Fruit fly (Drosophila melanogaster) whole organism, prepupa: ENCODE measurements around the gene acj6.

Experiments
- CG10631 ChIP-seq: fragments of 200-800 bp; sonication (Bioruptor generic); optimal IDR thresholded peaks from 2 replicates; lab custom pipeline; 2016; ENCODE audit warnings: missing biosample characterization, missing genetic modification characterization
- CG10669 ChIP-seq: fragments of 200-800 bp; sonication (Bioruptor generic); optimal IDR thresholded peaks from 3 replicates; lab custom pipeline; 2018; ENCODE audit warnings: missing biosample characterization, mild to moderate bottlenecking, missing genetic modification characterization, moderate library complexity
- CG11294 ChIP-seq: fragments of 200-800 bp; sonication (Bioruptor generic); IDR thresholded peaks from 2 replicates; pipeline ENCODE4 v1.3.6; 2022; ENCODE audit warnings: missing biosample characterization, missing genetic modification characterization
- CG11902 ChIP-seq: fragments of 200-800 bp; sonication (Bioruptor generic); optimal IDR thresholded peaks from 3 replicates; lab custom pipeline; 2016; ENCODE audit warnings: missing biosample characterization, missing genetic modification characterization
- CG15336 ChIP-seq: fragments of 200-800 bp; sonication (Bioruptor generic); IDR thresholded peaks from 2 replicates; pipeline ENCODE4 v1.3.6; 2022; ENCODE audit warnings: missing biosample characterization, missing genetic modification characterization
- CG3032 ChIP-seq: fragments of 200-800 bp; optimal IDR thresholded peaks from 2 replicates; lab custom pipeline; 2019; ENCODE audit warnings: missing biosample characterization, mild to moderate bottlenecking, missing genetic modification characterization, moderate library complexity
- CG31627 ChIP-seq: fragments of 200-800 bp; sonication (Bioruptor generic); optimal IDR thresholded peaks from 3 replicates; lab custom pipeline; 2016; ENCODE audit warnings: missing biosample characterization, missing genetic modification characterization
- CG32006 ChIP-seq: fragments of 200-800 bp; sonication (Bioruptor generic); optimal IDR thresholded peaks from 3 replicates; lab custom pipeline; 2017; ENCODE audit warnings: missing biosample characterization, mild to moderate bottlenecking, missing genetic modification characterization
- CG34406 ChIP-seq: fragments of 200-800 bp; sonication (Bioruptor generic); optimal IDR thresholded peaks from 3 replicates; lab custom pipeline; 2016; ENCODE audit warnings: missing biosample characterization, missing genetic modification characterization
- CG3919 ChIP-seq: fragments of 200-800 bp; sonication (Bioruptor generic); optimal IDR thresholded peaks from 3 replicates; lab custom pipeline; 2016; ENCODE audit warnings: missing biosample characterization, missing genetic modification characterization
- CG6163 ChIP-seq: fragments of 200-800 bp; sonication (Bioruptor generic); IDR thresholded peaks from 3 replicates; pipeline ENCODE4 v1.3.6; 2022; ENCODE audit warnings: missing biosample characterization, missing genetic modification characterization
- CG6276 ChIP-seq: fragments of 200-800 bp; sonication (Bioruptor generic); optimal IDR thresholded peaks from 2 replicates; lab custom pipeline; 2017; ENCODE audit warnings: missing biosample characterization, mild to moderate bottlenecking, missing genetic modification characterization
- CG6792 ChIP-seq: fragments of 200-800 bp; sonication (Bioruptor generic); optimal IDR thresholded peaks from 3 replicates; lab custom pipeline; 2016; ENCODE audit warnings: missing biosample characterization, missing genetic modification characterization
- CG6808 ChIP-seq: fragments of 200-800 bp; sonication (Bioruptor generic); optimal IDR thresholded peaks from 3 replicates; lab custom pipeline; 2017; ENCODE audit warnings: missing biosample characterization, missing genetic modification characterization, mild to moderate bottlenecking, moderate library complexity, missing genetic modification reagents
- CG7368 ChIP-seq: fragments of 200-800 bp; sonication (Bioruptor generic); optimal IDR thresholded peaks from 3 replicates; lab custom pipeline; 2016; ENCODE audit warnings: missing biosample characterization, missing genetic modification characterization
- CG8119 ChIP-seq: fragments of 200-800 bp; sonication (Bioruptor generic); IDR thresholded peaks from 3 replicates; pipeline ENCODE4 v1.3.6; 2022; ENCODE audit warnings: missing biosample characterization, missing genetic modification characterization
- CG8632 ChIP-seq: fragments of 200-800 bp; sonication (Bioruptor generic); optimal IDR thresholded peaks from 3 replicates; lab custom pipeline; 2016; ENCODE audit warnings: missing biosample characterization, missing genetic modification characterization
- CG9139 ChIP-seq: fragments of 200-800 bp; sonication (Bioruptor generic); optimal IDR thresholded peaks from 3 replicates; lab custom pipeline; 2017; ENCODE audit warnings: missing biosample characterization, mild to moderate bottlenecking, missing genetic modification characterization
- Eip75B ChIP-seq: fragments of 200-800 bp; sonication (Bioruptor generic); optimal IDR thresholded peaks from 3 replicates; lab custom pipeline; 2016; ENCODE audit warnings: missing biosample characterization, missing genetic modification characterization
- Eip78C ChIP-seq: fragments of 200-800 bp; sonication (Bioruptor generic); peaks from one replicate; lab custom pipeline; 2016; ENCODE audit warnings: missing biosample characterization, missing genetic modification characterization
- Eip93F ChIP-seq: fragments of 200-800 bp; sonication (Bioruptor generic); optimal IDR thresholded peaks from 2 replicates; lab custom pipeline; 2016; ENCODE audit warnings: missing biosample characterization, mild to moderate bottlenecking, missing genetic modification characterization
- Ets21C ChIP-seq: fragments of 200-800 bp; sonication (Bioruptor generic); optimal IDR thresholded peaks from 3 replicates; lab custom pipeline; 2016; ENCODE audit warnings: missing biosample characterization, missing genetic modification characterization
- Ets96B ChIP-seq: fragments of 200-800 bp; optimal IDR thresholded peaks from 2 replicates; lab custom pipeline; 2019; ENCODE audit warnings: missing biosample characterization, mild to moderate bottlenecking, missing genetic modification characterization, moderate library complexity
- Hr38 ChIP-seq: sonication (Bioruptor generic); optimal IDR thresholded peaks from 2 replicates; lab custom pipeline; 2016; ENCODE audit warnings: missing biosample characterization, missing genetic modification characterization
- Hr39 ChIP-seq: fragments of 200-800 bp; sonication (Bioruptor generic); optimal IDR thresholded peaks from 2 replicates; lab custom pipeline; 2016; ENCODE audit warnings: missing biosample characterization, missing genetic modification characterization
- Hr4 ChIP-seq: fragments of 200-800 bp; sonication (Bioruptor generic); optimal IDR thresholded peaks from 3 replicates; lab custom pipeline; 2016; ENCODE audit warnings: missing biosample characterization, missing genetic modification characterization
- Lpt ChIP-seq: fragments of 200-800 bp; sonication (Bioruptor generic); optimal IDR thresholded peaks from 3 replicates; lab custom pipeline; 2016; ENCODE audit warnings: missing biosample characterization, missing genetic modification characterization
- OdsH ChIP-seq: fragments of 200-800 bp; sonication (Bioruptor generic); optimal IDR thresholded peaks from 3 replicates; lab custom pipeline; 2016; ENCODE audit warnings: missing biosample characterization, missing genetic modification characterization
- Smox ChIP-seq: fragments of 200-800 bp; sonication (Bioruptor generic); optimal IDR thresholded peaks from 3 replicates; lab custom pipeline; 2016; ENCODE audit warnings: missing biosample characterization, missing genetic modification characterization
- Sox14 ChIP-seq: fragments of 200-800 bp; sonication (Bioruptor generic); optimal IDR thresholded peaks from 3 replicates; lab custom pipeline; 2016; ENCODE audit warnings: missing biosample characterization, missing genetic modification characterization
- Sox15 ChIP-seq: fragments of 200-800 bp; sonication (Bioruptor generic); optimal IDR thresholded peaks from 3 replicates; lab custom pipeline; 2016; ENCODE audit warnings: missing biosample characterization, missing genetic modification characterization
- achi ChIP-seq: fragments of 200-800 bp; sonication (Bioruptor generic); optimal IDR thresholded peaks from 3 replicates; lab custom pipeline; 2016; ENCODE audit warnings: missing biosample characterization, missing genetic modification characterization
- acj6 ChIP-seq: fragments of 200-800 bp; sonication (Bioruptor generic); optimal IDR thresholded peaks from 3 replicates; lab custom pipeline; 2016; ENCODE audit warnings: missing biosample characterization, missing genetic modification characterization
- cyc ChIP-seq: fragments of 200-800 bp; sonication (Bioruptor generic); optimal IDR thresholded peaks from 3 replicates; lab custom pipeline; 2016; ENCODE audit warnings: missing biosample characterization, missing genetic modification characterization
- dac ChIP-seq: fragments of 200-800 bp; sonication (Bioruptor generic); optimal IDR thresholded peaks from 2 replicates; lab custom pipeline; 2017; ENCODE audit warnings: missing biosample characterization, mild to moderate bottlenecking, missing genetic modification characterization
- dsx ChIP-seq: fragments of 200-800 bp; optimal IDR thresholded peaks from 3 replicates; lab custom pipeline; 2019; ENCODE audit warnings: missing biosample characterization, mild to moderate bottlenecking, missing genetic modification characterization, moderate library complexity; ENCODE audit not compliant: poor library complexity, severe bottlenecking
- fd59A ChIP-seq: fragments of 200-800 bp; sonication (Bioruptor generic); optimal IDR thresholded peaks from 2 replicates; lab custom pipeline; 2017; ENCODE audit warnings: missing biosample characterization, mild to moderate bottlenecking, missing genetic modification characterization, missing genetic modification reagents
- fkh ChIP-seq: fragments of 200-800 bp; sonication (Bioruptor generic); optimal IDR thresholded peaks from 3 replicates; lab custom pipeline; 2017; ENCODE audit warnings: missing biosample characterization, mild to moderate bottlenecking, missing genetic modification characterization, moderate library complexity
- lz ChIP-seq: fragments of 200-800 bp; sonication (Bioruptor generic); optimal IDR thresholded peaks from 3 replicates; lab custom pipeline; 2016; ENCODE audit warnings: missing biosample characterization, missing genetic modification characterization
- pdm3 ChIP-seq: fragments of 200-800 bp; sonication (Bioruptor generic); optimal IDR thresholded peaks from 3 replicates; lab custom pipeline; 2016; ENCODE audit warnings: missing biosample characterization, missing genetic modification characterization
- spab ChIP-seq: fragments of 200-800 bp; sonication (Bioruptor generic); optimal IDR thresholded peaks from 2 replicates; lab custom pipeline; 2017; ENCODE audit warnings: missing biosample characterization, mild to moderate bottlenecking, missing genetic modification characterization, missing genetic modification reagents
- ss ChIP-seq, 2 experiments: fragments of 200-800 bp; sonication (Bioruptor generic); optimal IDR thresholded peaks; 2 replicates in 1 of 2; 3 replicates in 1 of 2; lab custom pipeline; 2017 to 2018; ENCODE audit warnings: mild to moderate bottlenecking in 2 of 2, missing biosample characterization in 2 of 2, missing genetic modification characterization in 2 of 2, moderate library complexity in 1 of 2
- svp ChIP-seq: fragments of 200-800 bp; sonication (Bioruptor generic); peaks from one replicate; lab custom pipeline; 2016; ENCODE audit warnings: missing biosample characterization, missing genetic modification characterization
- vri ChIP-seq: fragments of 200-800 bp; sonication (Bioruptor generic); optimal IDR thresholded peaks from 3 replicates; lab custom pipeline; 2016; ENCODE audit warnings: missing biosample characterization, mild to moderate bottlenecking, missing genetic modification characterization

Gene acj6

DNA sequence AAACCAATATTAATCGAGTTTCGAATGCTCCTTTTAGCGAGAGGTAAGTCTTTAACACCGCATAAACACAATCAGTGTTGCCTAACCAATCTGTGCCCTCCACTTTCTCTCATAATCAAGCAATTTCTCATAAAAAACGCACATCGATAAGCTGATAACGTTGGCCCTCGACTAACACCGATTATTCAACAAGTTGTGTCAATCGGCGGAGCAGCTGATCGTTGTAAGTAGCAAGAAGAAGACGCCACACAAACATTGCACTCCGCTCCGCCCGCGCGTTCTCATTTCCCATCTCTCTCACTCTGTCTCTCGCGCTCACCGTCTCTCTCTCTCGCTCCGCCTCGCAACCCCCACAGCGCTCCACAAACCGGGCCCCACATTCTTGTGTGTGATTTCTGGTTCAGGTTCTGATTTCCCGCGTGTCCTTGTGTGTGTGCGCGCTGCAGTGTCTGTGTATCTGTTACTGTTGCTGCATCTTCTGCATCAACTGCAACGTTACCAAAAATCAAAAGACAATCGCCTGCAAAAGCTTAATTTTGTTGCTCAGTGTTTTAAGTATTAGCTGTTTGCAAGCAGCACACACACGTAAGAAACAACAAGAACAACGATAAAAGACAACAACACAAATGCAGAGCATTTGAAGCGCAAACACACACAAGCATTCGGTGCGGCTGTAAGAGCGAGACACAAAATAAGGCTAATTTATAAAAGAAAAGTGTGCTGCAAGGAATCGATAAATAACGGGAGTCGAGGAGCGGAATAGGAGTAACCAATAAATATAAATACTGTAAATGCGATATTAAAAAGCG, 45.6 kb downstream of the acj6 start, which contains the start of the genes CG9114 and HDAC6 (continued):
- TF ChIP-seq Smox (GFP tag; lab: Kevin White, UChicago) (no peak), vri (no peak), CG32006 (GFP tag; lab: Kevin White, UChicago) (no peak)

DNA sequence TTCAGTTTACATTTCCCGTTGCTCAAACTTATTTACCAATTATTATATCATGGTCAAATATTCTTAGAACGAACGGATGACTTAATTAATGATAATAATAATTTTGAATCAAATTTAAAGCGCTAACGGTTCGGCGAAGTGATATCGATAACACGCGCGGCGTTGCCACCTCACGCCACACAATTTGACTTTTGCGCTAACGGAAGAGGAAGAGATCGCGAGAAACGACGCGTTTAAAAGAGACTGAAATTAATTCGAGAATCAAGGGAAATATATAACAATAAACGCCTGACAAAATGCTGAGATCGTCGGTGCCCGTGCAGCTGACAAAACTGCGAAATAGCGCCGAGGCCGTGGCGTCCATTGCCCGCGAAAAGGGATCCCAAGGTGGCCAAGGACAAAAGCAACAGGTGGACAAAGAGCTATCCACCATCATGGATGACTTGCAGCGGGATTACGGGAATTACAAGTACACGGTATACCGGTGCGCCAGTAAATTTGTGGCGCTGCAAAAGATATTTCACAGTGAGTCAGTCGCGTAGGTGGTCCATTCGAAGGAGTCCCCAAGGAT, 50.6 kb downstream of the acj6 start, which contains the start of gene dah:
TSS of gene dah (plus strand) at position 195 of the 571 bp plus-strand sequence.
- TF ChIP-seq Hr39 = no peak
- TF ChIP-seq Eip78C (GFP tag; lab: Kevin White, UChicago) = peak; percentile 29
- no peak for TF ChIP-seq CG8632

DNA sequence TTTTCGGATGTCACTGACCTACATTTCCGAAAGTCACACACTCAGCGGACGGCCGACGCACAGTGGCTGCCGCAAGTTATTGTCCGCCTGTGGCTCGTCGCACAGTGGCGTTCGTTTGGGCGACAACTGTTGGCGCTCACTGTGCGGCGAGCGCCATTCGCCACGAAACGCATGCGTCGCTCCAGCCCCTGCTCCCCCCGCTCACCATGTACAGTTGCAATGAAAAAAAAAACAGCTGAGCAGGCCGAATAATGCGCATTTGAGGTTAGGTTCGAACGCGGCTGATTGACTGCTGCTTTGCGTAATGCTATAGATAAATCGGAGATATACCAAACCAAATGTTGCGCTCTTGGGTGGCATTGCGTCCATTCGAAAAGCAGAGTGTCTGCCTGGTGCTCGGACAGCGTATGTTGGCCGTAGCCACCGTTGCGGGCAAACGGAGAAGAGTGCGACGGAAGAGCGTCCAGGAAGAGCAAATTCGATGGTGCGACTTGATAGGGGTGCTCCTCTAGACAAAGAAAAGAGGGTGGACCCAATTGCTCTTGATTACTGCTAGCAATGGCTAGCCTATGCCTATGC, 55.5 kb downstream of the acj6 start:
- TF ChIP-seq achi (GFP tag; lab: Kevin White, UChicago) (peak; percentile 62), pdm3 (GFP tag; lab: Kevin White, UChicago) (peak; percentile 85), spab (GFP tag; lab: Kevin White, UChicago) (peak; percentile 54), CG3032 (tag; lab: Kevin White, UChicago) (peak; percentile 61), Sox14 (GFP tag; lab: Kevin White, UChicago) (peak; percentile 87), CG32006 (GFP tag; lab: Kevin White, UChicago) (peak; percentile 76), Eip78C (GFP tag; lab: Kevin White, UChicago) (peak; percentile 84), OdsH (peak; percentile 75), CG31627 (GFP tag; lab: Kevin White, UChicago) (peak; percentile 84), Hr38 (GFP tag; lab: Kevin White, UChicago) (no peak), lz (GFP tag; lab: Kevin White, UChicago) (peak; percentile 84), CG10669 (GFP tag; lab: Kevin White, UChicago) (peak; percentile 65), Smox (GFP tag; lab: Kevin White, UChicago) (peak; percentile 76), ss (GFP tag; optimal IDR thresholded peaks at IDR 0.05; lab: Kevin White, UChicago) (peak; percentile 64 to 70), fkh (no peak), dac (peak; percentile 77), CG10631 (peak; percentile 58), svp (GFP tag; lab: Kevin White, UChicago) (peak; percentile 96), Hr39 (peak; percentile 85), Sox15 (GFP tag; lab: Kevin White, UChicago) (peak; percentile 69), acj6 (GFP tag; lab: Kevin White, UChicago) (no peak), CG34406 (GFP tag; lab: Kevin White, UChicago) (peak; percentile 62), CG6808 (GFP tag; lab: Kevin White, UChicago) (peak; percentile 65), CG8119 (GFP tag; lab: Robert Waterston, UW) (peak; percentile 62), Ets21C (GFP tag; lab: Kevin White, UChicago) (peak; percentile 80), Eip93F (GFP tag; lab: Kevin White, UChicago) (peak; percentile 68), Eip75B (GFP tag; lab: Kevin White, UChicago) (peak; percentile 93), vri (peak; percentile 92), Hr4 (GFP tag; lab: Kevin White, UChicago) (peak; percentile 75), CG6163 (GFP tag; lab: Robert Waterston, UW) (peak; percentile 92), cyc (GFP tag; lab: Kevin White, UChicago) (peak; percentile 87), CG9139 (GFP tag; lab: Kevin White, UChicago) (peak; percentile 7), dsx (GFP tag; lab: Kevin White, UChicago) (peak; percentile 35), CG15336 (GFP tag; lab: Robert Waterston, UW) (peak; percentile 78), CG6276 (peak; percentile 27), CG11902 (GFP tag; lab: Kevin White, UChicago) (peak; percentile 70), CG6792 (GFP tag; lab: Kevin White, UChicago) (peak; percentile 81), CG3919 (peak; percentile 89), CG7368 (GFP tag; lab: Kevin White, UChicago) (peak; percentile 88), CG11294 (peak; percentile 68), CG8632 (peak; percentile 46), Ets96B (tag; lab: Kevin White, UChicago) (peak; percentile 44), Lpt (peak; percentile 64), fd59A (peak; percentile 38)
